Worm (Caenorhabditis elegans): ENCODE results near the gene lig-4.
A peak's percentile ranks its signal among the peaks of the same experiment; 100 is the strongest.

lig-4 gene

ce11 chrIII:7566098-7566497 is 44.8 kb downstream of the lig-4 start, which contains the start of gene ttr-32:
ttr-32 (plus strand) TSS chrIII:7566411.
- no peak for TF ChIP-seq lin-35 (GFP tag; optimal IDR thresholded peaks at IDR 0.05)
- TF ChIP-seq tlp-1 (tag; optimal IDR thresholded peaks at IDR 0.05) = no peak
- TF ChIP-seq hpl-2 (GFP tag; optimal IDR thresholded peaks at IDR 0.05) = no peak
- no peak for TF ChIP-seq hlh-4 (tag; optimal IDR thresholded peaks at IDR 0.05)
- no peak for TF ChIP-seq mep-1 (tag; optimal IDR thresholded peaks at IDR 0.05)
- no peak for TF ChIP-seq grh-1 (GFP tag; IDR thresholded peaks at IDR 0.05)
- no peak for TF ChIP-seq skn-1 (tag; optimal IDR thresholded peaks at IDR 0.05)
- no peak for TF ChIP-seq nhr-20 (tag; optimal IDR thresholded peaks at IDR 0.05)
- peak; percentile 60 for TF ChIP-seq nhr-85 (tag)
- no peak for TF ChIP-seq nhr-47 (tag; optimal IDR thresholded peaks at IDR 0.05)
- TF ChIP-seq F16B12.6 (tag; optimal IDR thresholded peaks at IDR 0.05) = no peak
- no peak for TF ChIP-seq unc-98 (GFP tag; IDR thresholded peaks at IDR 0.05)
- TF ChIP-seq ztf-4 (tag; optimal IDR thresholded peaks at IDR 0.05) = no peak
- TF ChIP-seq ama-1 (optimal IDR thresholded peaks at IDR 0.05) = no peak
- TF ChIP-seq nhr-71 (tag; optimal IDR thresholded peaks at IDR 0.05) = no peak
- TF ChIP-seq pqm-1 (tag; optimal IDR thresholded peaks at IDR 0.05) = no peak
- TF ChIP-seq elt-3 (tag; optimal IDR thresholded peaks at IDR 0.05) = peak in 2 of 6 experiments; percentile 28 to 60
- no peak for TF ChIP-seq pax-3 (tag; optimal IDR thresholded peaks at IDR 0.05)
- no peak for TF ChIP-seq egl-13 (tag; optimal IDR thresholded peaks at IDR 0.05)
- no peak for TF ChIP-seq fkh-8 (tag; optimal IDR thresholded peaks at IDR 0.05)
- TF ChIP-seq rnt-1 (tag; optimal IDR thresholded peaks at IDR 0.05) = no peak
- TF ChIP-seq ceh-82 (tag; optimal IDR thresholded peaks at IDR 0.05) = no peak
- TF ChIP-seq snu-23 (GFP tag; optimal IDR thresholded peaks at IDR 0.05) = no peak
- TF ChIP-seq nhr-77 (tag; optimal IDR thresholded peaks at IDR 0.05) = no peak
- TF ChIP-seq sptf-1 (tag; optimal IDR thresholded peaks at IDR 0.05) = no peak
- no peak for TF ChIP-seq lir-3 (tag; optimal IDR thresholded peaks at IDR 0.05; ENCODE audit: poor library complexity)
- no peak for TF ChIP-seq zag-1 (tag; optimal IDR thresholded peaks at IDR 0.05)
- TF ChIP-seq nhr-28 (tag; optimal IDR thresholded peaks at IDR 0.05) = no peak
- TF ChIP-seq unc-62 (GFP tag; optimal IDR thresholded peaks at IDR 0.05) = no peak
- no peak for TF ChIP-seq ces-1 (GFP tag; optimal IDR thresholded peaks at IDR 0.05)
- no peak for TF ChIP-seq unc-86 (tag; optimal IDR thresholded peaks at IDR 0.05)
- peak; percentile 28 for TF ChIP-seq lin-14 (GFP tag; optimal IDR thresholded peaks at IDR 0.05)
- TF ChIP-seq pag-3 (tag; optimal IDR thresholded peaks at IDR 0.05; ENCODE audit: borderline replicate concordance, insufficient read depth) = peak; percentile 6
- no peak for TF ChIP-seq hlh-17 (GFP tag; optimal IDR thresholded peaks at IDR 0.05; ENCODE audit: borderline replicate concordance)
- no peak for TF ChIP-seq ceh-8 (GFP tag; optimal IDR thresholded peaks at IDR 0.05)

DNA sequence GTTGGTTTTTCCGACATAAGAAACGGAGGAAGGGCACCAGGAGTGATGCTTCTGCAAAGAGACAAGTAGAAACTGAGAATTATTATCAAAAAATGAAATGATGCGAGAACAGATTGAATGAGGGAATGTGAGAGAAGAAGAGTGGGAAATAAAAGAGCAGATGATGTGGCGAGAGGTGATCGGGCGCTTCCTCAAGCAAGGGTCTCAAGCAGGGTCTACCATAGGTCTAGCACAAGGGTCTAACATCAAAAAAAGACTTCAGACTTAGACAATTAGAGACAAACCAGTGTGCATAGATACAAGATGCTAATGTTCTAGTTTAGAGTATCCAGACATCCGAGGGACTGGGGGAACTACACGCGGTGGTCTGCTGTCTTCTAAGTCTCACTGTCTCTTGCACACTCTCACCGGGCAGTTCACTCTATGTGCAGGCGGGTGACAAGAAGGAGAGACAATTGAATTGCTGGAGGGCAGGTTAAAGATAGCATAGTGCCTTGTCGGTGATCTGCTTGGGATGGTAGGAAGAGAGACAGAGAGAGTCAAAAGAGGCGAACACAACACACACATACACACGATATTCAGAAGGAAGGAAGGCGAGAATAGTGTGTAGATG is 48.9 kb downstream of the lig-4 start, which contains the start of gene R13A5.7:
Gene R13A5.7 (minus strand): TSS at position 51 of the 613 bp plus-strand sequence.
- TF ChIP-seq hlh-4 (tag; optimal IDR thresholded peaks at IDR 0.05) (no peak), nhr-71 (tag; optimal IDR thresholded peaks at IDR 0.05) (peak; percentile 89), nhr-47 (tag; optimal IDR thresholded peaks at IDR 0.05) (peak; percentile 84), zag-1 (tag; optimal IDR thresholded peaks at IDR 0.05) (no peak), mef-2 (tag; optimal IDR thresholded peaks at IDR 0.05) (no peak), grh-1 (GFP tag; IDR thresholded peaks at IDR 0.05) (no peak), nhr-237 (tag; optimal IDR thresholded peaks at IDR 0.05) (peak; percentile 67), xbp-1 (tag; optimal IDR thresholded peaks at IDR 0.05) (peak; percentile 85), irx-1 (tag; optimal IDR thresholded peaks at IDR 0.05) (peak; percentile 58), egl-13 (tag; optimal IDR thresholded peaks at IDR 0.05) (peak; percentile 40), fkh-8 (tag; optimal IDR thresholded peaks at IDR 0.05) (peak; percentile 87), unc-98 (GFP tag; IDR thresholded peaks at IDR 0.05) (no peak), skn-1 (tag; optimal IDR thresholded peaks at IDR 0.05) (peak; percentile 22), ztf-4 (tag; optimal IDR thresholded peaks at IDR 0.05) (peak; percentile 32), blmp-1 (tag; optimal IDR thresholded peaks at IDR 0.05) (peak; percentile 58), nhr-77 (tag; optimal IDR thresholded peaks at IDR 0.05) (peak; percentile 73), tbx-2 (tag; optimal IDR thresholded peaks at IDR 0.05) (peak; percentile 77), aly-2 (tag; optimal IDR thresholded peaks at IDR 0.05) (no peak), lin-35 (GFP tag; optimal IDR thresholded peaks at IDR 0.05) (peak; percentile 66 to 80), nhr-28 (tag; optimal IDR thresholded peaks at IDR 0.05) (no peak), alr-1 (tag; optimal IDR thresholded peaks at IDR 0.05; ENCODE audit: borderline replicate concordance) (no peak), ces-1 (GFP tag; optimal IDR thresholded peaks at IDR 0.05) (peak; percentile 18), unc-62 (GFP tag; optimal IDR thresholded peaks at IDR 0.05) (no peak), snu-23 (GFP tag; optimal IDR thresholded peaks at IDR 0.05) (peak; percentile 82), mep-1 (tag; optimal IDR thresholded peaks at IDR 0.05) (peak; percentile 84), ama-1 (optimal IDR thresholded peaks at IDR 0.05) (no peak), C04F5.9 (tag; optimal IDR thresholded peaks at IDR 0.05) (peak; percentile 4), nhr-12 (tag; optimal IDR thresholded peaks at IDR 0.05) (no peak), nhr-90 (tag; optimal IDR thresholded peaks at IDR 0.05; ENCODE audit: poor library complexity) (peak; percentile 59), ceh-8 (GFP tag; optimal IDR thresholded peaks at IDR 0.05) (no peak), lin-39 (tag; optimal IDR thresholded peaks at IDR 0.05) (no peak), lsy-2 (tag; optimal IDR thresholded peaks at IDR 0.05) (peak; percentile 68 to 86), lin-15B (tag; optimal IDR thresholded peaks at IDR 0.05) (peak; percentile 31)
